Fruit fly (Drosophila melanogaster): ENCODE data around the gene CG34452.

Gene CG34452

DNA sequence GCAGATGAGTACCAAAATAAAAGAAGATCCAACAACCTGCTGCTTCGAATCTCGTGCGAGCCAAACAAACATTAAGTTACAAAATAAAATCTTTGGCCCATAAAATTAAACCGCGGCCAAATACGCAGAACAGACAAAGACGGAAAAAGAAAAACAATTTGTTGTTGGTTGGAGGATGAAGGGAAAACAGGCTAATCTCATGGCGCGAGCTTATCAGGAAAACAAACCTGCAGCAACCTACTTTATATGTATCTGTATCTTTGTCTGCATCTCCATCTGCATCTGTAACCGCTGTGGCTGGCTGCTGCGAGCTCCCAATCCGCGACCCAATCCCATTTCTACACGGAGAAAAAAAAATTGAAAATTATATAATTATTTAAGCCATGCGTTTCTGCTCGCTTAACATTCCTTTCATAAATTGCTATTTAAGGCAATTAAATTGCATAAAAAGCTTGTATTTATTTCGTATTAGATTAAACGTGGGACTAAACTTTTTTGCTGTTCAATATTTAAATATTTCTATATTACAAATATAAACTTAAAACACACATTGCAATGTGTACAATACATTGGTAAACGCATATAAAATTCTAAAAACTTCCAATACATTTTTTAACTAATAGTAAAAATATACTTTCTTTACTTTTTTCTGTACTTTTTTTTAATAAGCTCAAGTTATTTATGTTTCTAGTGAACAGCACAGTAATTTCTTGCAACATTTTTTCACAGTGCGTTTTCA, 5.3 kb upstream of the CG34452 start (continued):
- no peak for TF ChIP-seq CG6808 (GFP tag; optimal IDR thresholded peaks at IDR 0.05)
- no peak for TF ChIP-seq fkh (GFP tag; optimal IDR thresholded peaks at IDR 0.05)
- TF ChIP-seq CG8319 (GFP tag; optimal IDR thresholded peaks at IDR 0.05), result no peak
- TF ChIP-seq CG4318 (GFP tag; optimal IDR thresholded peaks at IDR 0.05), result peak; percentile 40
- TF ChIP-seq CG3032 (tag; optimal IDR thresholded peaks at IDR 0.05), result no peak
- TF ChIP-seq Gug (GFP tag; IDR thresholded peaks at IDR 0.05), result peak; percentile 14; the same call in 1 of the 2 replicates
- TF ChIP-seq CG8632 (GFP tag; optimal IDR thresholded peaks at IDR 0.05), result peak; percentile 56
- TF ChIP-seq ss (GFP tag; optimal IDR thresholded peaks at IDR 0.05), result no peak
- TF ChIP-seq CG32006 (GFP tag; optimal IDR thresholded peaks at IDR 0.05), result peak; percentile 70

DNA sequence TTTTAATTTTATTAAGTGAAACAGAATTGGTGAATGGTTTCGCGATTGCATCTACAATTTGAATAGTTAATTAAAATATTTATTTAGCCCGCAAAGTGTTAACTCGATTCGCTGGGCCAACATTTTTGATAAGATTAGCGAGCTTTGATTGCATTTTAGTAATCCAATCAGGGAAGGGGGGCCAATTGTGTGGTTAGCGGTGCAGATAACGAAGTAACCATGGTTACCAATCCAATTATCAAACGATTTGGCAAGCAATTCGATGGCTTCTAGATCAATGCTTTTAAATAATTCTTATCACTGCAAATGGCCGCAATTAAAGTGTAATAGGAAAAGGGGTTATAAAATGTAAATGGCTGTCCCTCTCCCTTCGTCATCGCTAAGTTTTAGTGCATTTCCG, 4.7 kb upstream of the CG34452 start:
- TF ChIP-seq CG32006 (GFP tag; optimal IDR thresholded peaks at IDR 0.05), result no peak
- no peak for TF ChIP-seq OdsH (GFP tag; optimal IDR thresholded peaks at IDR 0.05)
- TF ChIP-seq CG9139 (GFP tag; optimal IDR thresholded peaks at IDR 0.05), result no peak
- no peak for TF ChIP-seq eg (GFP tag; IDR thresholded peaks at IDR 0.05)
- no peak for TF ChIP-seq Hr4 (GFP tag; optimal IDR thresholded peaks at IDR 0.05)
- TF ChIP-seq CG3032 (tag; optimal IDR thresholded peaks at IDR 0.05), result no peak
- TF ChIP-seq CG8119 (GFP tag; IDR thresholded peaks at IDR 0.05), result no peak
- TF ChIP-seq Eip78C (GFP tag), result no peak
- TF ChIP-seq CG6854 (GFP tag; optimal IDR thresholded peaks at IDR 0.05), result no peak
- TF ChIP-seq fkh (GFP tag; optimal IDR thresholded peaks at IDR 0.05), result no peak
- TF ChIP-seq pdm3 (GFP tag; optimal IDR thresholded peaks at IDR 0.05), result no peak
- TF ChIP-seq CG6792 (GFP tag; optimal IDR thresholded peaks at IDR 0.05), result no peak
- no peak for TF ChIP-seq fd59A (GFP tag; optimal IDR thresholded peaks at IDR 0.05)
- TF ChIP-seq Ets21C (GFP tag; optimal IDR thresholded peaks at IDR 0.05), result no peak
- no peak for TF ChIP-seq dac (GFP tag; optimal IDR thresholded peaks at IDR 0.05)
- no peak for TF ChIP-seq CG11762 (GFP tag; optimal IDR thresholded peaks at IDR 0.05; ENCODE audit: insufficient read depth)
- TF ChIP-seq salr (GFP tag; optimal IDR thresholded peaks at IDR 0.05), result no peak
- no peak for TF ChIP-seq CG6276 (GFP tag; optimal IDR thresholded peaks at IDR 0.05)
- TF ChIP-seq net (GFP tag; optimal IDR thresholded peaks at IDR 0.05), result no peak

DNA sequence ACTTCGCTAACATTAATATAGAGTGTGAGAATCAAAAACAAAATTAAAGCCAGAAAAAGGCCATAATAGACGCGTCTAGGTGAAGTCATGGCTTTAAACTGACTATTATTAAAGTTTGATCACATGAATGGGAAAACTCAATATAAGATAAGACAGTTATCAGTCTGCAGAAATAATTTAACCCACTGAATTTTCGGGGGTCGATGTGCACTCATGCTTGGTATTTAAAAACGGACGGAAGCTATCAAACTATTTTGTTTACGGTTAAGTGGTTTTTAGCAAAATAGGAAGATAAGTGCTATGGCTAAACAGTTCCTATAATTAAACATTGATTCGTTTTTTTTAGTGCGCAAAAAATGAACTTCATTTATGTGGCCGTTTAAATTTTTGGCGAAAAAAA, 4.3 kb upstream of the CG34452 start, which contains the start of gene CG34451:
Gene CG34451, minus strand, starts transcription at position 101 of the 400 bp plus-strand sequence.
- no peak for TF ChIP-seq CG10631 (GFP tag; optimal IDR thresholded peaks at IDR 0.05)
- TF ChIP-seq fkh (GFP tag; optimal IDR thresholded peaks at IDR 0.05), result no peak
- no peak for TF ChIP-seq Eip78C (GFP tag)
- no peak for TF ChIP-seq CG11902 (GFP tag; optimal IDR thresholded peaks at IDR 0.05)

DNA sequence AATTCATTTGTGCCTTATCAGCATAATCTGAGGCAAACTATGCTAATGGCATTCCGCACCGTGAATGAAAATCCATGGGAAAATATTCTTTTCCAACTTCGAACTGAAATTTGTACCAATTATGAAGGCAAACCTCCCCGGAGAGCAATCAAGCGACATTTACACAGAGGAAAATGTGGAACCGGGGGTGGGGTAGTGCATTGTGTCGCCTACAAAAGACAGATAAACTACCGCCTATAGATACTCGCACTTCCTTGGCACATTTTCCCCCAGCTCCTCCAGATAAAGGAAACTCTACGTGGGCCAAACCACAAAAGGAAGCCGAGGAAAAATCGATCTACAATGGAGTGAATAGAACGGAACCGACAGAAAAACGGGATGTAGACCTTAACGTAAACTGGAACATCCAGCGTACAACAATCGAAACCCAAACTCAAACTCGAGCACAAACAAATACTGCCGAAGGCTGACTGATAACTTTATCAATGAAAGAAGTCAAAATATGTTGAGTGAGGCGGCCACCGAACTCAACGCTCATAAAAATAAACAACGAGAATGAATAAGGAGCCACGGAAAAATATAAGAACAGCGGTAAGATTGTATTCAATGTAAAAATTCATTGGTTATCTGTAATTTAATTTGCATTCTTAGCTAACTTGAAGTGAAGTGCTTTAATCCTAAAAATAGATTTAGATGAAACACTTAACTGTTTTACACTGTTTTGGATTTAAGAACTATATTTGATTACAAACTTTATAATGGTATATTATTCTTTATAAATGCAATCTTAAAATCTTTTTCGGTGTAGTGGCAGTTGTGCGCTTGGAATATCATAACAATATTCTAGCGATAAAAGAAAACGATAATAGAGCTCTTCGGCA, 3.2 kb upstream of the CG34452 start:
- TF ChIP-seq fkh (GFP tag; optimal IDR thresholded peaks at IDR 0.05) (peak; percentile 60), pdm3 (GFP tag; optimal IDR thresholded peaks at IDR 0.05) (no peak), spab (GFP tag; optimal IDR thresholded peaks at IDR 0.05) (no peak), svp (GFP tag) (peak; percentile 77), acj6 (GFP tag; optimal IDR thresholded peaks at IDR 0.05) (no peak), CG9139 (GFP tag; optimal IDR thresholded peaks at IDR 0.05) (no peak), cyc (GFP tag; optimal IDR thresholded peaks at IDR 0.05) (peak; percentile 18), Met (GFP tag; optimal IDR thresholded peaks at IDR 0.05) (peak; percentile 68)
